Worm (Caenorhabditis elegans) whole organism, late embryonic: ENCODE measurements around the gene ugt-64.
A peak's percentile ranks its signal among the peaks of the same experiment; 100 is the strongest.

Source experiments
- C38D4.7 ChIP-seq: fragments of 200-800 bp; sonication (Bioruptor generic); optimal IDR thresholded peaks from 2 replicates; lab custom pipeline; 2018; ENCODE audit warnings: mild to moderate bottlenecking, missing genetic modification characterization, moderate library complexity, missing compliant biosample characterization
- F13H6.1 ChIP-seq: sonication (generic microtip); optimal IDR thresholded peaks from 2 replicates; lab custom pipeline; 2016; ENCODE audit warnings: missing genetic modification characterization, missing compliant biosample characterization
- K09A11.1 ChIP-seq: sonication (generic microtip); optimal IDR thresholded peaks from 2 replicates; lab custom pipeline; 2017; ENCODE audit warnings: antibody characterized with exemption, mild to moderate bottlenecking, missing genetic modification characterization, missing compliant biosample characterization; ENCODE audit not compliant: insufficient read depth
- T23F11.4 ChIP-seq: fragments of 200-800 bp; sonication (Bioruptor generic); optimal IDR thresholded peaks from 2 replicates; lab custom pipeline; 2018; ENCODE audit warnings: mild to moderate bottlenecking, missing genetic modification characterization, missing compliant biosample characterization
- ahr-1 ChIP-seq: sonication (generic microtip); optimal IDR thresholded peaks from 2 replicates; lab custom pipeline; 2016; ENCODE audit warnings: missing genetic modification characterization, missing compliant biosample characterization
- ceh-2 ChIP-seq: sonication (generic microtip); optimal IDR thresholded peaks from 2 replicates; lab custom pipeline; 2016; ENCODE audit warnings: missing genotype, missing genetic modification characterization, missing compliant biosample characterization
- ceh-22 ChIP-seq: sonication (generic microtip); optimal IDR thresholded peaks from 2 replicates; lab custom pipeline; 2017; ENCODE audit warnings: missing biosample characterization, missing genetic modification characterization
- ceh-30 ChIP-seq: fragments of 150-350 bp; optimal IDR thresholded peaks from 2 replicates; lab custom pipeline; 2014; ENCODE audit warnings: missing biosample characterization, missing genetic modification characterization
- ceh-34 ChIP-seq: sonication (generic microtip); optimal IDR thresholded peaks from 2 replicates; lab custom pipeline; 2016; ENCODE audit warnings: mild to moderate bottlenecking, missing genetic modification characterization, missing compliant biosample characterization
- ceh-9 ChIP-seq: sonication (generic microtip); optimal IDR thresholded peaks from 2 replicates; lab custom pipeline; 2016; ENCODE audit warnings: mild to moderate bottlenecking, missing genetic modification characterization, inconsistent platforms, missing compliant biosample characterization
- dmd-4 ChIP-seq: sonication (generic microtip); optimal IDR thresholded peaks from 2 replicates; lab custom pipeline; 2016; ENCODE audit warnings: borderline replicate concordance, missing genetic modification characterization, missing compliant biosample characterization
- dve-1 ChIP-seq: sonication (generic microtip); optimal IDR thresholded peaks from 2 replicates; lab custom pipeline; 2017; ENCODE audit warnings: antibody characterized with exemption, mild to moderate bottlenecking, missing genetic modification characterization, missing compliant biosample characterization
- elt-2 ChIP-seq: sonication (generic microtip); optimal IDR thresholded peaks from 2 replicates; lab custom pipeline; 2016; ENCODE audit warnings: missing genetic modification reagents, missing genetic modification characterization, missing compliant biosample characterization
- fax-1 ChIP-seq: sonication (generic microtip); optimal IDR thresholded peaks from 2 replicates; lab custom pipeline; 2016; ENCODE audit warnings: missing genotype, missing genetic modification characterization, missing compliant biosample characterization
- fkh-10 ChIP-seq: fragments of 150-350 bp; optimal IDR thresholded peaks from 2 replicates; lab custom pipeline; 2014; ENCODE audit warnings: missing biosample characterization, missing genetic modification reagents, missing genetic modification characterization
- fkh-6 ChIP-seq: sonication (generic microtip); optimal IDR thresholded peaks from 2 replicates; lab custom pipeline; 2016; ENCODE audit warnings: missing genetic modification characterization, missing compliant biosample characterization
- hlh-13 ChIP-seq: fragments of 200-800 bp; sonication (Bioruptor generic); optimal IDR thresholded peaks from 2 replicates; lab custom pipeline; 2018; ENCODE audit warnings: mild to moderate bottlenecking, missing genetic modification characterization, missing compliant biosample characterization
- hlh-30 ChIP-seq: sonication (generic microtip); optimal IDR thresholded peaks from 2 replicates; lab custom pipeline; 2017; ENCODE audit warnings: antibody characterized with exemption, missing genetic modification characterization, missing compliant biosample characterization; ENCODE audit not compliant: insufficient read depth
- madf-2 ChIP-seq: sonication (generic microtip); optimal IDR thresholded peaks from 2 replicates; lab custom pipeline; 2017; ENCODE audit warnings: missing genetic modification characterization, missing compliant biosample characterization
- nfya-1 ChIP-seq: sonication (generic microtip); optimal IDR thresholded peaks from 2 replicates; lab custom pipeline; 2017; ENCODE audit warnings: missing genetic modification characterization, mild to moderate bottlenecking, missing compliant biosample characterization, antibody characterized with exemption, moderate library complexity
- nhr-11 ChIP-seq: fragments of 150-350 bp; optimal IDR thresholded peaks from 2 replicates; lab custom pipeline; 2014; ENCODE audit warnings: missing biosample characterization, missing genetic modification characterization
- odd-2 ChIP-seq: sonication (generic microtip); optimal IDR thresholded peaks from 2 replicates; lab custom pipeline; 2017; ENCODE audit warnings: antibody characterized with exemption, mild to moderate bottlenecking, missing genetic modification characterization, missing compliant biosample characterization
- pag-3 ChIP-seq: sonication (generic microtip); optimal IDR thresholded peaks from 2 replicates; lab custom pipeline; 2016; ENCODE audit warnings: missing compliant biosample characterization, missing genetic modification characterization, borderline replicate concordance
- pax-1 ChIP-seq: fragments of 150-350 bp; optimal IDR thresholded peaks from 2 replicates; lab custom pipeline; 2014; ENCODE audit warnings: missing biosample characterization, missing genetic modification characterization
- pqm-1 ChIP-seq: sonication (generic microtip); optimal IDR thresholded peaks from 2 replicates; lab custom pipeline; 2016; ENCODE audit warnings: missing genetic modification characterization, missing compliant biosample characterization
- rnt-1 ChIP-seq: sonication (generic microtip); optimal IDR thresholded peaks from 2 replicates; lab custom pipeline; 2016; ENCODE audit warnings: missing genetic modification characterization, missing compliant biosample characterization
- sdc-2 ChIP-seq: sonication (generic microtip); optimal IDR thresholded peaks from 2 replicates; lab custom pipeline; 2016; ENCODE audit warnings: missing genotype, missing genetic modification characterization, missing compliant biosample characterization
- sox-2 ChIP-seq: fragments of 200-800 bp; sonication (Bioruptor generic); IDR thresholded peaks from 2 replicates; pipeline ENCODE4 v1.3.6; 2022; ENCODE audit warnings: missing genetic modification reagents, missing genetic modification characterization, missing compliant biosample characterization
- syd-9 ChIP-seq: sonication (generic microtip); optimal IDR thresholded peaks from 2 replicates; lab custom pipeline; 2016; ENCODE audit warnings: mild to moderate bottlenecking, missing genetic modification characterization, moderate library complexity, missing compliant biosample characterization
- tbx-2 ChIP-seq: sonication (generic microtip); optimal IDR thresholded peaks from 2 replicates; lab custom pipeline; 2016; ENCODE audit warnings: missing genetic modification characterization, missing compliant biosample characterization
- ttx-3 ChIP-seq: sonication (generic microtip); optimal IDR thresholded peaks from 2 replicates; lab custom pipeline; 2016; ENCODE audit warnings: missing genetic modification reagents, missing genetic modification characterization, missing compliant biosample characterization
- unc-42 ChIP-seq: sonication (generic microtip); optimal IDR thresholded peaks from 2 replicates; lab custom pipeline; 2016; ENCODE audit warnings: missing genotype, missing genetic modification characterization, missing compliant biosample characterization
- unc-55 ChIP-seq: sonication (generic microtip); optimal IDR thresholded peaks from 2 replicates; lab custom pipeline; 2017; ENCODE audit warnings: missing biosample characterization, missing genetic modification reagents, missing genetic modification characterization
- zip-5 ChIP-seq: sonication (generic microtip); optimal IDR thresholded peaks from 2 replicates; lab custom pipeline; 2016; ENCODE audit warnings: missing genetic modification characterization, missing compliant biosample characterization
- ztf-16 ChIP-seq: sonication (generic microtip); optimal IDR thresholded peaks from 2 replicates; lab custom pipeline; 2017; ENCODE audit warnings: missing genetic modification characterization, missing compliant biosample characterization

ugt-64 gene

ce11 chrV:3468436-3468835, 37.7 kb downstream of the ugt-64 start, which contains the start of gene gst-33:
Gene gst-33, minus strand, starts transcription at chrV:3468562.
- TF ChIP-seq ttx-3 (tag; lab: Kevin White, UChicago) = no peak
- TF ChIP-seq rnt-1 (tag; lab: Kevin White, UChicago) = no peak
- no peak for TF ChIP-seq madf-2
- no peak for TF ChIP-seq ceh-34

- TF ChIP-seq fax-1 (tag; lab: Kevin White, UChicago) (no peak), tbx-2 (tag; lab: Kevin White, UChicago) (no peak), syd-9 (tag; lab: Kevin White, UChicago) (no peak), ceh-30 (tag; lab: Kevin White, UChicago) (no peak), pag-3 (tag; lab: Kevin White, UChicago) (no peak), hlh-30 (tag; lab: Kevin White, UChicago) (no peak), fkh-6 (no peak), unc-55 (no peak), odd-2 (tag; lab: Kevin White, UChicago) (no peak), nhr-11 (tag; lab: Kevin White, UChicago) (no peak), ztf-16 (tag; lab: Kevin White, UChicago) (no peak)
- TF ChIP-seq, all 69 proteins: peak for 0
Observed at ce11 chrV:3464897-3465296, 41.3 kb downstream of the ugt-64 start.

ce11 chrV:3463514-3463913, 42.6 kb downstream of the ugt-64 start, which contains the start of gene slc-28.1:
Gene slc-28.1, plus strand, starts transcription at chrV:3463814.
- TF ChIP-seq F13H6.1 (no peak), madf-2 (no peak), ceh-2 (tag; lab: Kevin White, UChicago) (no peak), sox-2 (GFP tag; lab: Robert Waterston, UW) (no peak), nfya-1 (tag; lab: Kevin White, UChicago) (no peak), T23F11.4 (GFP tag; lab: Kevin White, UChicago) (no peak), sdc-2 (tag; lab: Kevin White, UChicago) (no peak), pax-1 (tag; lab: Kevin White, UChicago) (no peak), pqm-1 (no peak), ceh-9 (tag; lab: Kevin White, UChicago) (no peak), elt-2 (no peak), hlh-30 (tag; lab: Kevin White, UChicago) (no peak), nhr-11 (tag; lab: Kevin White, UChicago) (no peak), dve-1 (tag; lab: Kevin White, UChicago) (no peak), fkh-10 (no peak), hlh-13 (GFP tag; lab: Kevin White, UChicago) (no peak), C38D4.7 (GFP tag; lab: Kevin White, UChicago) (no peak), zip-5 (tag; lab: Kevin White, UChicago) (no peak), dmd-4 (tag; lab: Kevin White, UChicago) (no peak), ceh-22 (tag; lab: Kevin White, UChicago) (no peak)

- TF ChIP-seq ahr-1 = no peak
- no peak for TF ChIP-seq fkh-10
- TF ChIP-seq, all 69 proteins: peak for 0
Observed at ce11 chrV:3459919-3460318, 46.2 kb downstream of the ugt-64 start, which contains the start of gene slc-28.2. Gene slc-28.2, plus strand, starts transcription at chrV:3460219.

ce11 chrV:3455135-3455747, 50.9 kb downstream of the ugt-64 start:
- TF ChIP-seq unc-42 (tag; lab: Kevin White, UChicago) (peak; percentile 77), K09A11.1 (no peak)
